Worm (Caenorhabditis elegans) whole organism, midembryonic: ENCODE results near the gene gba-4.

Experiments
- T22C8.4 ChIP-seq: fragments of 200-800 bp; sonication (Bioruptor generic); IDR thresholded peaks from 2 replicates; pipeline ENCODE4 v1.3.6; 2022; ENCODE audit warnings: missing genetic modification characterization, missing compliant biosample characterization
- cog-1 ChIP-seq: sonication (generic microtip); optimal IDR thresholded peaks from 2 replicates; lab custom pipeline; 2016; ENCODE audit warnings: missing genetic modification characterization, missing compliant biosample characterization
- flt-1 ChIP-seq: fragments of 200-800 bp; sonication (Bioruptor generic); IDR thresholded peaks from 2 replicates; pipeline ENCODE4 v1.3.6; 2022; ENCODE audit warnings: missing genetic modification characterization, missing compliant biosample characterization
- klf-2 ChIP-seq: fragments of 200-800 bp; sonication (Bioruptor generic); conservative IDR thresholded peaks from 2 replicates; pipeline ENCODE4 v1.3.6; 2022; ENCODE audit warnings: missing genetic modification reagents, missing genetic modification characterization, missing compliant biosample characterization
- tab-1 ChIP-seq: fragments of 200-800 bp; sonication (Bioruptor generic); IDR thresholded peaks from 2 replicates; pipeline ENCODE4 v1.3.6; 2022; ENCODE audit warnings: missing genetic modification characterization, missing compliant biosample characterization
- ztf-29 ChIP-seq: fragments of 200-800 bp; sonication (Bioruptor generic); IDR thresholded peaks from 2 replicates; pipeline ENCODE4 v1.3.6; 2022; ENCODE audit warnings: missing genetic modification reagents, missing genetic modification characterization, missing compliant biosample characterization

- TF ChIP-seq klf-2 (GFP tag; lab: Robert Waterston, UW) (no peak), T22C8.4 (no peak), ztf-29 (no peak), flt-1 (GFP tag; lab: Robert Waterston, UW) (no peak), cog-1 (tag; lab: Kevin White, UChicago) (no peak), tab-1 (no peak)
Observed at ce11 chrIV:5337649-5338048, 13.0 kb downstream of the gba-4 start.
